Worm (Caenorhabditis elegans) whole organism, mixed stage, embryonic: ENCODE data around the gene F15E6.3.

Experiments used
- bed-3 ChIP-seq: fragments of 200-800 bp; sonication (Bioruptor generic); optimal IDR thresholded peaks from 3 replicates; lab custom pipeline; 2018; ENCODE audit warnings: mild to moderate bottlenecking, missing genetic modification characterization, moderate library complexity, missing compliant biosample characterization
- elt-3 ChIP-seq: fragments of 150-350 bp; optimal IDR thresholded peaks from 2 replicates; lab custom pipeline; 2014; ENCODE audit warnings: missing biosample characterization, missing genetic modification characterization
- lsy-2 ChIP-seq: fragments of 150-350 bp; optimal IDR thresholded peaks from 2 replicates; lab custom pipeline; 2014; ENCODE audit warnings: missing biosample characterization, missing genetic modification characterization
- nhr-2 ChIP-seq: fragments of 150-350 bp; optimal IDR thresholded peaks from 2 replicates; lab custom pipeline; 2014; ENCODE audit warnings: missing biosample characterization, missing genetic modification characterization
- nhr-237 ChIP-seq: fragments of 150-350 bp; optimal IDR thresholded peaks from 2 replicates; lab custom pipeline; 2014; ENCODE audit warnings: missing biosample characterization, missing genetic modification characterization
- nhr-76 ChIP-seq: sonication (generic microtip); optimal IDR thresholded peaks from 2 replicates; lab custom pipeline; 2017; ENCODE audit warnings: missing biosample characterization, missing genetic modification characterization
- pha-4 ChIP-seq: fragments of 150-350 bp; optimal IDR thresholded peaks from 2 replicates; lab custom pipeline; 2018; ENCODE audit warnings: missing biosample characterization, missing genetic modification reagents, missing genetic modification characterization
- snpc-4 ChIP-seq: fragments of 150-350 bp; optimal IDR thresholded peaks from 2 replicates; lab custom pipeline; 2014; ENCODE audit warnings: missing biosample characterization, missing genetic modification characterization
- ztf-11 ChIP-seq: fragments of 150-350 bp; optimal IDR thresholded peaks from 2 replicates; lab custom pipeline; 2014; ENCODE audit warnings: missing biosample characterization, missing genetic modification characterization

DNA sequence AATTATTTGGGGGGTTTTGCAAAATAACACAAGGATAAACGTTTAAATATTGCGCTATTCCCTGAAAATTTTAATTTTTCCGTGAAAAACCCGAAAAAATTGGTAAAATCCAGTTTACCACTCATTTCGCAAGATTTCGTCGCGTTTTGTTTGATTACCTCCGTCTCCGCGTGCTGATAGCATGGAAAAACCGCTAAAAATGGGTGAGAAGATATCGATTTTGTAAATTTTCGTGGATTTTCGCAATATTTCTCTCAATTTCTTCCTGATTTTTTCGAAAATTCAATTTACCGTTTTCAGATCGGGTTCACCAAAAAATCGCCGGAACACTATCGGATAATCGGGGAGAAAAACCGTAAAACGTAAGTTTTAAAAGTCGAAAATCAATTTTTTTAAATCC is 46.9 kb upstream of the F15E6.3 start, which contains the start of gene ama-1:
- TF ChIP-seq ztf-11 (tag; lab: Kevin White, UChicago): no peak
- TF ChIP-seq nhr-237: no peak
- TF ChIP-seq snpc-4 (tag; lab: Kevin White, UChicago): no peak
- no peak for TF ChIP-seq lsy-2 (tag; lab: Kevin White, UChicago)
- TF ChIP-seq bed-3 (GFP tag; lab: Kevin White, UChicago): no peak
- no peak for TF ChIP-seq nhr-76 (tag; lab: Kevin White, UChicago)
- no peak for TF ChIP-seq pha-4
- TF ChIP-seq elt-3 (tag; lab: Kevin White, UChicago): no peak
- no peak for TF ChIP-seq nhr-2 (tag; lab: Kevin White, UChicago)
